Fruit fly (Drosophila melanogaster) whole organism: ENCODE data around the gene D1.

Experiments used
- CG8478 ChIP-seq: fragments of >200 bp; optimal IDR thresholded peaks from 2 replicates; lab custom pipeline; 2018; ENCODE audit warnings: inconsistent platforms
- Dll ChIP-seq: fragments of >200 bp; optimal IDR thresholded peaks from 2 replicates; lab custom pipeline; 2017
- EcR ChIP-seq, 2 experiments: fragments of >200 bp; optimal IDR thresholded peaks; 2 replicates each; lab custom pipeline; 2017; ENCODE audit warnings: missing biosample characterization in 2 of 2, missing genetic modification characterization in 2 of 2, missing genetic modification reagents in 2 of 2
- pan ChIP-seq: fragments of >200 bp; optimal IDR thresholded peaks from 2 replicates; lab custom pipeline; 2017
- psq ChIP-seq: fragments of >200 bp; optimal IDR thresholded peaks from 2 replicates; lab custom pipeline; 2017
- usp ChIP-seq: fragments of >200 bp; optimal IDR thresholded peaks from 2 replicates; lab custom pipeline; 2017; ENCODE audit warnings: missing biosample characterization, missing genetic modification characterization, mixed read lengths

Gene D1

DNA sequence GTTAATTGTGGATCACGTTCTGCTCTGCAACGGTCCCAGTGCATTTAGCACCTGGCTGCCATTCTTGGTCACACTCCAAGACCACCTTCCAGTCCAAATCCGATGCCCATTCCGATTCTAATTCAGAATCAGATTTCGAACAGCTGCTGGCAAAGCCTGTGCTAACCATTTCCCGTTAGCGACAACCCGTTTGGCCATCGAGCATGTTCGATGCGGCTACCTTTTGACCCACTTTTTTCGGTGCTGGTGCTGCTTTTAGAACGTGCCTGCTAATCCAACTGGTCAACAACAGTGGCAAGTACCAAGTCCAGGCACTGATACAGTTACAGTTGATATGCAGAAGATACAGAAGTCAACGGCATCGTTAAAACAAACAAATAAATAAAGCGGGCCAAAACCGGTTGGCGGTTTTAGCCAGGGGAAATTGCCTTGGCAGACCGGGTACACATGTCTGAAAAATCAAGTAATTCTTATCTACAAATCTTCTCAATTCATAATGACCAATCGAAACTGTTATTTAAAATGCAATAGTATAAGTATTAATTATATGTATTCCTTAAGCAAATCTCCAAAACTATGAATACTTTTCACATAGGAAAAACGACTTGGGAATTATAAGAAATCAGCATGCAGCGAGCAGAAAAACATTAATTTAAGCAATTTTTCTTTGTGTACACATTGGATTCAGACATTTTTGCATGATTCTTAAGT is 8.7 kb upstream of the D1 start:
- no peak for TF ChIP-seq Dll
- TF ChIP-seq psq (lab: Kevin White, UChicago): no peak
- no peak for TF ChIP-seq usp (GFP tag; lab: Kevin White, UChicago)
- no peak for TF ChIP-seq pan (lab: Kevin White, UChicago)
- TF ChIP-seq EcR (GFP tag; optimal IDR thresholded peaks at IDR 0.05; lab: Kevin White, UChicago): no peak
- no peak for TF ChIP-seq CG8478 (lab: Kevin White, UChicago)

DNA sequence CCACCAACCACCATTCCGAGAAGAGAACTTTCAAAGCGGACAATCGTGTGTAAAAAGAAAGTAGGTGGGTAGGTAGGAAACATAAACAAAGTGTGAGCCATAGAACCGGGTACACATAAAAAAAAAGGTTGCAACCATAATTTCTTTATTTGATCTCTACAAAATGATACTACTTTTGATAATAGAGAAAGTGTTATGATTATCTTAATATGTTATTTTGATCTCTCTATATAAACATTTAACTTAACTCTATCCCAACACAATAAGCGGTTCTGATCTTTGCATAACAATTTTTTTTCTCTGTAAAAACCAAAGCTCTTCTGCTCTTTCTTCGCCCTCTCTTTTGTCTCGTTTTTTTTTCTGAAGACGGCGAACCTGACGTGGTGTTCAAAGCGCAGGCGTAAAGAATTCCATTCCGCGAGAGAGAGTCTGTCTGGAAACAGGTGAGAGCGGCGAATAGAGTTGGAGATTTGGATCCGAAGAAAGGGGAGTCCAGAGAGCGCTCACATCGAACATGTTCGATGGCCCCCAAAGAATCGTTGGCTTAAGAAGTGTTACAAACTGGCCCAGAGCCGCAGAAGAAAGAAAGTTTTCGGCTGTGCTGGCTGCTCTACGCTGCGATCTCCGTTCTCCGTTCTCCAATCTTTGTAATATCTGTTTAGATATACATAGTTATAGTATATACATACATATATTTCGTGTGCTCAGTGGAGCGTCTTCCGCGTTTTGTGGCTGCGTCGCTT is 6.6 kb upstream of the D1 start:
- TF ChIP-seq EcR (GFP tag; optimal IDR thresholded peaks at IDR 0.05; lab: Kevin White, UChicago): no peak

dm6 chr3R:9246366-9246765 is 5.9 kb upstream of the D1 start, which contains the start of gene CG8420:
TSS of gene CG8420 (plus strand) at chr3R:9246649.
- TF ChIP-seq usp (GFP tag; lab: Kevin White, UChicago) (no peak), pan (lab: Kevin White, UChicago) (no peak), EcR (GFP tag; optimal IDR thresholded peaks at IDR 0.05; lab: Kevin White, UChicago) (no peak), Dll (no peak)

dm6 chr3R:9245576-9246200 is 5.2 kb upstream of the D1 start, which contains the start of gene Vps15:
TSS of gene Vps15 (minus strand) at chr3R:9245869.
- TF ChIP-seq psq (lab: Kevin White, UChicago) (no peak), usp (GFP tag; lab: Kevin White, UChicago) (no peak), EcR (GFP tag; optimal IDR thresholded peaks at IDR 0.05; lab: Kevin White, UChicago) (no peak), CG8478 (lab: Kevin White, UChicago) (no peak), Dll (no peak), pan (lab: Kevin White, UChicago) (no peak)

- TF ChIP-seq psq (lab: Kevin White, UChicago) (no peak), pan (lab: Kevin White, UChicago) (no peak), Dll (no peak), EcR (GFP tag; optimal IDR thresholded peaks at IDR 0.05; lab: Kevin White, UChicago) (no peak)
These were observed 483 bp downstream of the D1 start for dm6 chr3R:9239941-9240400.

dm6 chr3R:9237268-9238091 is 3.0 kb downstream of the D1 start, which contains the start of gene pum:
TSS of gene pum (minus strand) at chr3R:9237682.
- no peak for TF ChIP-seq EcR (GFP tag; optimal IDR thresholded peaks at IDR 0.05; lab: Kevin White, UChicago)

DNA sequence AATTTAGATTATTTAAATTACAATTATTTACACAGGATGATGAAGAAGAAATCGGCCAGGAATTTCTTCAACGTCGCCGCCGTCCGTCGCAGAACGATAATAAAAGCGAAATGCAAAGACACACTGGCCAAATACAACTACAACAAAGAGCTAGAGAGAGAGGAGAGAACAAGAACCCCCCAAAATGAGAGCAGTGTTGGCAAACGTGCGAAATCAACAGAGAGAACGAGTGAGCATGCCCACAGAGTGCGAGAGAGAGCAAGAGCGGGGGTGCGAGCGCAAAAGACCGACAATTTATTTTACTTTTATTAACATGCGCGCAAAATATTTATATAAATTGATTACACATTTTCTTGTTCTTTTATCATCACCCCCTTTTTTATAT is 3.6 kb downstream of the D1 start:
- TF ChIP-seq Dll (peak; percentile 93), usp (GFP tag; lab: Kevin White, UChicago) (no peak), pan (lab: Kevin White, UChicago) (no peak)

DNA sequence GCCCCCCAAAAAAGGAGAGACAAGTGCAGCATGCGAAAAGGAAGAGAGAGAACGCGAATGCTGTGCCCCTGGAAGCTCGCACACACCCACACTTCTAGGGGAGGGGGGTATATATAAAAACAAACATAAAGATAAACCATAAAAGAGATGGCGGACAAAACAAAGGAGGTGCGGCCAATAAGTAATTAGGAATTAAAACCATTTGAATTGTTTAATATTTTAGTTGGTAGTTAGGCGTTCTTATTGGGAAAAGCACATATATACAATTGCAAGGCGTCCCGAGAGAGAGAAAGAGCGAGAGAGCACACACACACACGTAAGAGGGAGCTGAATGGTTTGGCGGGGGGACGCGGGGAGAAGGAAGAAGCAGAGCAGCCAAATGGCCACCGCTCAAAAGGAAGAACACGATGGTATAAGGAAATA is 4.4 kb downstream of the D1 start:
- TF ChIP-seq CG8478 (lab: Kevin White, UChicago): no peak
- no peak for TF ChIP-seq Dll
- no peak for TF ChIP-seq pan (lab: Kevin White, UChicago)
- TF ChIP-seq psq (lab: Kevin White, UChicago): no peak
- TF ChIP-seq usp (GFP tag; lab: Kevin White, UChicago): no peak
- TF ChIP-seq EcR (GFP tag; optimal IDR thresholded peaks at IDR 0.05; lab: Kevin White, UChicago): no peak

- TF ChIP-seq EcR (GFP tag; optimal IDR thresholded peaks at IDR 0.05; lab: Kevin White, UChicago) (no peak), psq (lab: Kevin White, UChicago) (no peak), CG8478 (lab: Kevin White, UChicago) (no peak), Dll (no peak), pan (lab: Kevin White, UChicago) (no peak), usp (GFP tag; lab: Kevin White, UChicago) (no peak)
These were observed 5.6 kb downstream of the D1 start for dm6 chr3R:9234756-9235255.

- no peak for TF ChIP-seq Dll
- no peak for TF ChIP-seq psq (lab: Kevin White, UChicago)
- TF ChIP-seq CG8478 (lab: Kevin White, UChicago): no peak
- TF ChIP-seq EcR (GFP tag; optimal IDR thresholded peaks at IDR 0.05; lab: Kevin White, UChicago): no peak
- no peak for TF ChIP-seq pan (lab: Kevin White, UChicago)
- TF ChIP-seq usp (GFP tag; lab: Kevin White, UChicago): no peak
These were observed 6.7 kb downstream of the D1 start for dm6 chr3R:9233763-9234162.

- no peak for TF ChIP-seq usp (GFP tag; lab: Kevin White, UChicago)
- TF ChIP-seq EcR (GFP tag; optimal IDR thresholded peaks at IDR 0.05; lab: Kevin White, UChicago): no peak
- TF ChIP-seq CG8478 (lab: Kevin White, UChicago): no peak
- TF ChIP-seq psq (lab: Kevin White, UChicago): no peak
These were observed 8.1 kb downstream of the D1 start for dm6 chr3R:9232346-9232745.
